Worm (Caenorhabditis elegans) whole organism, mixed stage, embryonic: ENCODE results near the gene atp-4.

ENCODE experiments used
- elt-3 ChIP-seq: fragments of 150-350 bp; optimal IDR thresholded peaks from 2 replicates; lab custom pipeline; 2014; ENCODE audit warnings: missing biosample characterization, missing genetic modification characterization
- mls-2 ChIP-seq: sonication (generic microtip); optimal IDR thresholded peaks from 2 replicates; lab custom pipeline; 2016; ENCODE audit warnings: mild to moderate bottlenecking, missing genetic modification characterization, moderate library complexity, missing compliant biosample characterization

ce11 chrV:6453122-6453521 is 26.2 kb upstream of the atp-4 start, which contains the start of gene acl-9:
- TF ChIP-seq mls-2 (no peak), elt-3 (tag; lab: Kevin White, UChicago) (no peak)
